Fruit fly (Drosophila melanogaster) Kc167 (cell line): Measurements from ENCODE around the gene Sfp78E.

Experiments
- Myc ChIP-seq: fragments of >200 bp; optimal IDR thresholded peaks from 2 replicates; lab custom pipeline; 2017; ENCODE audit warnings: missing external identifiers
- Sin3A ChIP-seq: fragments of >200 bp; optimal IDR thresholded peaks from 2 replicates; lab custom pipeline; 2018; ENCODE audit warnings: missing external identifiers
- h ChIP-seq: fragments of >200 bp; optimal IDR thresholded peaks from 3 replicates; lab custom pipeline; 2018; ENCODE audit warnings: missing external identifiers
- insv ChIP-seq: fragments of >200 bp; optimal IDR thresholded peaks from 3 replicates; lab custom pipeline; 2018; ENCODE audit warnings: missing external identifiers
- psq ChIP-seq: fragments of >200 bp; optimal IDR thresholded peaks from 2 replicates; lab custom pipeline; 2017; ENCODE audit warnings: missing external identifiers

DNA sequence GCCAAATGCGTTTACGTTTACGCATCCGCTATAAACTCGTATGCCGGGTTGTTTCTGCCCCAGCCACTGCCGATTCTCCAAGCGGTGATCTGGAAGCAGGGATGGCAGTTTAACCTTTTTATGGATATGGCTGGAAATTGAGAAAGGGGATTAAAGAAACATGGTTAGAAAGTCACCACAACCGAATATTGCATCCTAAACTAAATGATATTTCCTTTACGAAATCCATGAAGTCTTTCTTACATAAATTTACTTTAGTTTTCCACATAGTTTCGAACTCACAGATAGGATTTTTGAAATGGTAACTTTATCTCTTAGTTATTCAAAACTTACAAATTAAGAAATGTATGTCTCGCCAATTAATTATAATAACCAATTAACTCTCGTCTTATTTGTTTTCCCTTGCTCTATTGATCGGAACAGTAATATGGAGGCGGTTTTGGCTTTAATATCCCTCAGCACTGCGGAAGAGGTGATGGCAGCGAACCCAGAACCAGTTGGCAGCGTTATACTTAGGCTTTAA lies 4.8 kb upstream of the Sfp78E start:
- TF ChIP-seq Sin3A (no peak), psq (lab: Kevin White, UChicago) (no peak), h (lab: Kevin White, UChicago) (no peak), Myc (lab: Kevin White, UChicago) (no peak), insv (lab: Kevin White, UChicago) (no peak)
